Fruit fly (Drosophila melanogaster) whole organism, prepupa: ENCODE data around the gene HtrA2.

Experiments used
- Blimp-1 ChIP-seq: fragments of 200-800 bp; sonication (Bioruptor generic); optimal IDR thresholded peaks from 3 replicates; lab custom pipeline; 2017; ENCODE audit warnings: missing biosample characterization, missing genetic modification characterization, mild to moderate bottlenecking, moderate library complexity, missing genetic modification reagents
- CG10631 ChIP-seq: fragments of 200-800 bp; sonication (Bioruptor generic); optimal IDR thresholded peaks from 2 replicates; lab custom pipeline; 2016; ENCODE audit warnings: missing biosample characterization, missing genetic modification characterization
- CG11294 ChIP-seq: fragments of 200-800 bp; sonication (Bioruptor generic); IDR thresholded peaks from 2 replicates; pipeline ENCODE4 v1.3.6; 2022; ENCODE audit warnings: missing biosample characterization, missing genetic modification characterization
- CG11902 ChIP-seq: fragments of 200-800 bp; sonication (Bioruptor generic); optimal IDR thresholded peaks from 3 replicates; lab custom pipeline; 2016; ENCODE audit warnings: missing biosample characterization, missing genetic modification characterization
- CG15336 ChIP-seq: fragments of 200-800 bp; sonication (Bioruptor generic); IDR thresholded peaks from 2 replicates; pipeline ENCODE4 v1.3.6; 2022; ENCODE audit warnings: missing biosample characterization, missing genetic modification characterization
- CG1621 ChIP-seq: fragments of 200-800 bp; sonication (Bioruptor generic); optimal IDR thresholded peaks from 3 replicates; lab custom pipeline; 2018; ENCODE audit warnings: missing biosample characterization, mild to moderate bottlenecking, missing genetic modification characterization
- CG16779 ChIP-seq: fragments of 200-800 bp; sonication (Bioruptor generic); optimal IDR thresholded peaks from 3 replicates; lab custom pipeline; 2017; ENCODE audit warnings: missing biosample characterization, mild to moderate bottlenecking, missing genetic modification characterization
- CG3032 ChIP-seq: fragments of 200-800 bp; optimal IDR thresholded peaks from 2 replicates; lab custom pipeline; 2019; ENCODE audit warnings: missing biosample characterization, mild to moderate bottlenecking, missing genetic modification characterization, moderate library complexity
- CG34406 ChIP-seq: fragments of 200-800 bp; sonication (Bioruptor generic); optimal IDR thresholded peaks from 3 replicates; lab custom pipeline; 2016; ENCODE audit warnings: missing biosample characterization, missing genetic modification characterization
- CG3919 ChIP-seq: fragments of 200-800 bp; sonication (Bioruptor generic); optimal IDR thresholded peaks from 3 replicates; lab custom pipeline; 2016; ENCODE audit warnings: missing biosample characterization, missing genetic modification characterization
- CG4318 ChIP-seq: fragments of 200-800 bp; sonication (Bioruptor generic); optimal IDR thresholded peaks from 3 replicates; lab custom pipeline; 2017; ENCODE audit warnings: missing biosample characterization, mild to moderate bottlenecking, missing genetic modification characterization
- CG6163 ChIP-seq: fragments of 200-800 bp; sonication (Bioruptor generic); IDR thresholded peaks from 3 replicates; pipeline ENCODE4 v1.3.6; 2022; ENCODE audit warnings: missing biosample characterization, missing genetic modification characterization
- CG6808 ChIP-seq: fragments of 200-800 bp; sonication (Bioruptor generic); optimal IDR thresholded peaks from 3 replicates; lab custom pipeline; 2017; ENCODE audit warnings: missing biosample characterization, missing genetic modification characterization, mild to moderate bottlenecking, moderate library complexity, missing genetic modification reagents
- CG6854 ChIP-seq: fragments of 200-800 bp; sonication (Bioruptor generic); optimal IDR thresholded peaks from 2 replicates; lab custom pipeline; 2017; ENCODE audit warnings: missing biosample characterization, mild to moderate bottlenecking, missing genetic modification characterization
- CG7368 ChIP-seq: fragments of 200-800 bp; sonication (Bioruptor generic); optimal IDR thresholded peaks from 3 replicates; lab custom pipeline; 2016; ENCODE audit warnings: missing biosample characterization, missing genetic modification characterization
- CG8119 ChIP-seq: fragments of 200-800 bp; sonication (Bioruptor generic); IDR thresholded peaks from 3 replicates; pipeline ENCODE4 v1.3.6; 2022; ENCODE audit warnings: missing biosample characterization, missing genetic modification characterization
- CG8319 ChIP-seq: fragments of 200-800 bp; sonication (Bioruptor generic); optimal IDR thresholded peaks from 3 replicates; lab custom pipeline; 2016; ENCODE audit warnings: missing biosample characterization, missing genetic modification characterization
- CG8632 ChIP-seq: fragments of 200-800 bp; sonication (Bioruptor generic); optimal IDR thresholded peaks from 3 replicates; lab custom pipeline; 2016; ENCODE audit warnings: missing biosample characterization, missing genetic modification characterization
- CG9139 ChIP-seq: fragments of 200-800 bp; sonication (Bioruptor generic); optimal IDR thresholded peaks from 3 replicates; lab custom pipeline; 2017; ENCODE audit warnings: missing biosample characterization, mild to moderate bottlenecking, missing genetic modification characterization
- Eip75B ChIP-seq: fragments of 200-800 bp; sonication (Bioruptor generic); optimal IDR thresholded peaks from 3 replicates; lab custom pipeline; 2016; ENCODE audit warnings: missing biosample characterization, missing genetic modification characterization
- Eip78C ChIP-seq: fragments of 200-800 bp; sonication (Bioruptor generic); peaks from one replicate; lab custom pipeline; 2016; ENCODE audit warnings: missing biosample characterization, missing genetic modification characterization
- Eip93F ChIP-seq: fragments of 200-800 bp; sonication (Bioruptor generic); optimal IDR thresholded peaks from 2 replicates; lab custom pipeline; 2016; ENCODE audit warnings: missing biosample characterization, mild to moderate bottlenecking, missing genetic modification characterization
- Ets21C ChIP-seq: fragments of 200-800 bp; sonication (Bioruptor generic); optimal IDR thresholded peaks from 3 replicates; lab custom pipeline; 2016; ENCODE audit warnings: missing biosample characterization, missing genetic modification characterization
- Ets96B ChIP-seq: fragments of 200-800 bp; optimal IDR thresholded peaks from 2 replicates; lab custom pipeline; 2019; ENCODE audit warnings: missing biosample characterization, mild to moderate bottlenecking, missing genetic modification characterization, moderate library complexity
- Gug ChIP-seq: fragments of 200-800 bp; sonication (Bioruptor generic); IDR thresholded peaks from 2 replicates; pipeline ENCODE4 v1.3.6; 2022; ENCODE audit warnings: missing biosample characterization, missing genetic modification characterization
- Hr39 ChIP-seq: fragments of 200-800 bp; sonication (Bioruptor generic); optimal IDR thresholded peaks from 2 replicates; lab custom pipeline; 2016; ENCODE audit warnings: missing biosample characterization, missing genetic modification characterization
- Hr4 ChIP-seq: fragments of 200-800 bp; sonication (Bioruptor generic); optimal IDR thresholded peaks from 3 replicates; lab custom pipeline; 2016; ENCODE audit warnings: missing biosample characterization, missing genetic modification characterization
- Lpt ChIP-seq: fragments of 200-800 bp; sonication (Bioruptor generic); optimal IDR thresholded peaks from 3 replicates; lab custom pipeline; 2016; ENCODE audit warnings: missing biosample characterization, missing genetic modification characterization
- Met ChIP-seq: fragments of 200-800 bp; sonication (Bioruptor generic); optimal IDR thresholded peaks from 3 replicates; lab custom pipeline; 2016; ENCODE audit warnings: missing biosample characterization, missing genetic modification characterization
- OdsH ChIP-seq: fragments of 200-800 bp; sonication (Bioruptor generic); optimal IDR thresholded peaks from 3 replicates; lab custom pipeline; 2016; ENCODE audit warnings: missing biosample characterization, missing genetic modification characterization
- Sox102F ChIP-seq: fragments of 200-800 bp; sonication (Bioruptor generic); optimal IDR thresholded peaks from 2 replicates; lab custom pipeline; 2016; ENCODE audit warnings: missing biosample characterization, mild to moderate bottlenecking, missing genetic modification characterization
- acj6 ChIP-seq: fragments of 200-800 bp; sonication (Bioruptor generic); optimal IDR thresholded peaks from 3 replicates; lab custom pipeline; 2016; ENCODE audit warnings: missing biosample characterization, missing genetic modification characterization
- cyc ChIP-seq: fragments of 200-800 bp; sonication (Bioruptor generic); optimal IDR thresholded peaks from 3 replicates; lab custom pipeline; 2016; ENCODE audit warnings: missing biosample characterization, missing genetic modification characterization
- dac ChIP-seq: fragments of 200-800 bp; sonication (Bioruptor generic); optimal IDR thresholded peaks from 2 replicates; lab custom pipeline; 2017; ENCODE audit warnings: missing biosample characterization, mild to moderate bottlenecking, missing genetic modification characterization
- dsx ChIP-seq: fragments of 200-800 bp; optimal IDR thresholded peaks from 3 replicates; lab custom pipeline; 2019; ENCODE audit warnings: missing biosample characterization, mild to moderate bottlenecking, missing genetic modification characterization, moderate library complexity; ENCODE audit not compliant: poor library complexity, severe bottlenecking
- eg ChIP-seq: fragments of 200-800 bp; sonication (Bioruptor generic); IDR thresholded peaks from 3 replicates; pipeline ENCODE4 v1.3.6; 2022; ENCODE audit warnings: missing biosample characterization, missing genetic modification characterization
- esn ChIP-seq: fragments of 200-800 bp; sonication (Bioruptor generic); optimal IDR thresholded peaks from 2 replicates; lab custom pipeline; 2016; ENCODE audit warnings: missing biosample characterization, mild to moderate bottlenecking, missing genetic modification characterization, moderate library complexity
- fd85E ChIP-seq: fragments of 200-800 bp; sonication (Bioruptor generic); optimal IDR thresholded peaks from 3 replicates; lab custom pipeline; 2016; ENCODE audit warnings: missing biosample characterization, missing genetic modification characterization
- lz ChIP-seq: fragments of 200-800 bp; sonication (Bioruptor generic); optimal IDR thresholded peaks from 3 replicates; lab custom pipeline; 2016; ENCODE audit warnings: missing biosample characterization, missing genetic modification characterization
- net ChIP-seq: fragments of 200-800 bp; sonication (Bioruptor generic); optimal IDR thresholded peaks from 3 replicates; lab custom pipeline; 2016; ENCODE audit warnings: missing biosample characterization, missing genetic modification characterization
- pdm3 ChIP-seq: fragments of 200-800 bp; sonication (Bioruptor generic); optimal IDR thresholded peaks from 3 replicates; lab custom pipeline; 2016; ENCODE audit warnings: missing biosample characterization, missing genetic modification characterization
- salr ChIP-seq, 2 experiments: fragments of 200-800 bp; sonication (Bioruptor generic); optimal IDR thresholded peaks; 3 replicates each; lab custom pipeline; 2016 to 2018; ENCODE audit warnings: missing biosample characterization in 2 of 2, missing genetic modification characterization in 2 of 2, mild to moderate bottlenecking in 1 of 2
- spab ChIP-seq: fragments of 200-800 bp; sonication (Bioruptor generic); optimal IDR thresholded peaks from 2 replicates; lab custom pipeline; 2017; ENCODE audit warnings: missing biosample characterization, mild to moderate bottlenecking, missing genetic modification characterization, missing genetic modification reagents
- svp ChIP-seq: fragments of 200-800 bp; sonication (Bioruptor generic); peaks from one replicate; lab custom pipeline; 2016; ENCODE audit warnings: missing biosample characterization, missing genetic modification characterization
- topi ChIP-seq: fragments of 200-800 bp; sonication (Bioruptor generic); optimal IDR thresholded peaks from 3 replicates; lab custom pipeline; 2016; ENCODE audit warnings: missing biosample characterization, missing genetic modification characterization
- vri ChIP-seq: fragments of 200-800 bp; sonication (Bioruptor generic); optimal IDR thresholded peaks from 3 replicates; lab custom pipeline; 2016; ENCODE audit warnings: missing biosample characterization, mild to moderate bottlenecking, missing genetic modification characterization

The HtrA2 gene

dm6 chr3R:14474073-14474722 lies 37.3 kb downstream of the HtrA2 start (continued):
- TF ChIP-seq dsx (GFP tag; lab: Kevin White, UChicago) (peak; percentile 7), CG4318 (GFP tag; lab: Kevin White, UChicago) (no peak), Hr39 (GFP tag; lab: Kevin White, UChicago) (peak; percentile 3), eg (no peak), svp (peak; percentile 66), acj6 (GFP tag; lab: Kevin White, UChicago) (no peak), esn (peak; percentile 18), CG6854 (GFP tag; lab: Kevin White, UChicago) (no peak), Eip75B (GFP tag; lab: Kevin White, UChicago) (no peak), CG3919 (GFP tag; lab: Kevin White, UChicago) (no peak), CG7368 (GFP tag; lab: Kevin White, UChicago) (no peak), CG16779 (no peak), CG15336 (no peak), CG10631 (GFP tag; lab: Kevin White, UChicago) (peak; percentile 8), cyc (no peak), OdsH (no peak), Blimp-1 (GFP tag; lab: Kevin White, UChicago) (no peak), dac (GFP tag; lab: Kevin White, UChicago) (no peak), CG1621 (tag; lab: Kevin White, UChicago) (no peak), CG3032 (no peak), CG11294 (GFP tag; lab: Robert Waterston, UW) (no peak), vri (GFP tag; lab: Kevin White, UChicago) (no peak), Ets96B (tag; lab: Kevin White, UChicago) (no peak), Gug (GFP tag; lab: Robert Waterston, UW) (no peak), pdm3 (no peak), Met (GFP tag; lab: Kevin White, UChicago) (peak; percentile 26), CG6163 (GFP tag; lab: Robert Waterston, UW) (peak; percentile 27; the same call in 1 of the 3 replicates), topi (no peak), Sox102F (GFP tag; lab: Kevin White, UChicago) (peak; percentile 16), lz (GFP tag; lab: Kevin White, UChicago) (no peak), Eip93F (GFP tag; lab: Kevin White, UChicago) (no peak)

- peak; percentile 92 for TF ChIP-seq Eip78C (GFP tag; lab: Kevin White, UChicago)
- TF ChIP-seq cyc, result peak; percentile 39
- TF ChIP-seq Blimp-1 (GFP tag; lab: Kevin White, UChicago), result no peak
- peak; percentile 45 for TF ChIP-seq CG6808
- peak; percentile 43 for TF ChIP-seq CG16779
- no peak for TF ChIP-seq CG6854 (GFP tag; lab: Kevin White, UChicago)
- peak; percentile 67 for TF ChIP-seq net
- TF ChIP-seq dsx (GFP tag; lab: Kevin White, UChicago), result peak; percentile 75
- TF ChIP-seq pdm3, result peak; percentile 72
- peak; percentile 37 for TF ChIP-seq CG3032
- TF ChIP-seq CG6163 (GFP tag; lab: Robert Waterston, UW), result peak; percentile 89
- TF ChIP-seq Ets21C (GFP tag; lab: Kevin White, UChicago), result no peak
- TF ChIP-seq CG34406, result peak; percentile 49
- TF ChIP-seq Eip75B (GFP tag; lab: Kevin White, UChicago), result peak; percentile 28
- TF ChIP-seq acj6 (GFP tag; lab: Kevin White, UChicago), result peak; percentile 72
- TF ChIP-seq vri (GFP tag; lab: Kevin White, UChicago), result peak; percentile 26
- peak; percentile 54 for TF ChIP-seq Lpt (GFP tag; lab: Kevin White, UChicago)
- no peak for TF ChIP-seq fd85E (GFP tag; lab: Kevin White, UChicago)
- no peak for TF ChIP-seq CG9139
- TF ChIP-seq Ets96B (tag; lab: Kevin White, UChicago), result peak; percentile 62
- peak; percentile 66 for TF ChIP-seq topi
- peak; percentile 60 for TF ChIP-seq Hr39 (GFP tag; lab: Kevin White, UChicago)
- peak; percentile 43 for TF ChIP-seq CG11902 (GFP tag; lab: Kevin White, UChicago)
- peak; percentile 76 for TF ChIP-seq CG11294 (GFP tag; lab: Robert Waterston, UW)
- peak; percentile 31 to 73 for TF ChIP-seq salr (GFP tag; optimal IDR thresholded peaks at IDR 0.05; lab: Kevin White, UChicago)
- peak; percentile 65 for TF ChIP-seq CG8119 (GFP tag; lab: Robert Waterston, UW)
- TF ChIP-seq CG8319, result peak; percentile 24
- TF ChIP-seq CG3919 (GFP tag; lab: Kevin White, UChicago), result peak; percentile 78
- TF ChIP-seq CG1621 (tag; lab: Kevin White, UChicago), result peak; percentile 45
- TF ChIP-seq Hr4 (GFP tag; lab: Kevin White, UChicago), result peak; percentile 63
- peak; percentile 74 for TF ChIP-seq OdsH
- TF ChIP-seq eg, result peak; percentile 90
- TF ChIP-seq spab (GFP tag; lab: Kevin White, UChicago), result peak; percentile 50
- no peak for TF ChIP-seq Eip93F (GFP tag; lab: Kevin White, UChicago)
- TF ChIP-seq CG8632 (GFP tag; lab: Kevin White, UChicago), result peak; percentile 50
Measured at dm6 chr3R:14473574-14473973, 37.9 kb downstream of the HtrA2 start.
